Fruit fly (Drosophila melanogaster): ENCODE data around the gene CG43084.

The CG43084 gene

DNA sequence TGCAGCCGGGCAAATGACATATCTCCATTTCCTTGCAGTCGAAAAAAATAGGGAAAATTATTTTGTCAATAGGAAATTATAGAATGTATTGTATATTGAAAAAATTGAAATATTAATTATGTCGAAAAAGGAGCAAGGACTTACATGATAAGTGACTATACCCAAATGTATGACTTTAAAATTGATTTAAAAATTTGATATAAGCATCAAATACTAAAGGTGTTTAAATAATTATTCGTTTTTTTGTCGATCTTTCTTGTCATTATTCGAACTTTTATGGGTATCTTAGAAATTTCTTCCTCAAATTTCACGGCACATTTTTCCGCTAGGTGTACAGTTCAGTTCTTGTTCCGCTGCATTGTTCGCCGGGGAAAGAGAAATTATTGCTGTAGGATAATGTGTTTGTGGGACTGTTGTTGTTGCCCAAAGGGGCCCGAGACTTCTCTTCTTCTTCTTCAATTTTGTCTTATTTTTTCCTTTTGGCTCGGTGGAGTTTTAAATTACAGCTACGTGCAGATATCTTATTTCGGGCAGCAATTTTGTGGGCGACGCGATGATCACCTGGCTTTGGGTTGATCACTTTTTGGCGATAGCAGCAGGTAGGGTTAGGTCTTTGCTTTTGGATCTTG is 49.8 kb downstream of the CG43084 start (continued):
- peak; percentile 4 for TF ChIP-seq CG2116 (GFP tag; optimal IDR thresholded peaks at IDR 0.05)
- TF ChIP-seq CG14965 (GFP tag; optimal IDR thresholded peaks at IDR 0.05; ENCODE audit: borderline replicate concordance), result no peak
- TF ChIP-seq Lhr (GFP tag; optimal IDR thresholded peaks at IDR 0.05), result peak; percentile 13
- peak; percentile 53 for TF ChIP-seq CG2202 (tag; optimal IDR thresholded peaks at IDR 0.05)
- peak; percentile 42 for TF ChIP-seq CG13424 (tag; optimal IDR thresholded peaks at IDR 0.05)
- no peak for TF ChIP-seq sc (optimal IDR thresholded peaks at IDR 0.05)
- peak; percentile 58 for TF ChIP-seq sc (GFP tag; optimal IDR thresholded peaks at IDR 0.05)
- peak; percentile 14 for TF ChIP-seq stwl (tag; optimal IDR thresholded peaks at IDR 0.05)
- no peak for TF ChIP-seq Nf-YA (GFP tag; IDR thresholded peaks at IDR 0.05)
- TF ChIP-seq sens-2 (GFP tag; IDR thresholded peaks at IDR 0.05), result no peak
- no peak for TF ChIP-seq CG12236 (GFP tag; optimal IDR thresholded peaks at IDR 0.05)
- TF ChIP-seq Usf (GFP tag; optimal IDR thresholded peaks at IDR 0.05), result peak; percentile 14
- peak; percentile 26 for TF ChIP-seq Hr3 (GFP tag; optimal IDR thresholded peaks at IDR 0.05)
- no peak for TF ChIP-seq CG17568 (GFP tag; optimal IDR thresholded peaks at IDR 0.05)
- peak; percentile 27 for TF ChIP-seq CG11504 (tag; optimal IDR thresholded peaks at IDR 0.05)
- peak; percentile 57 for TF ChIP-seq CG7839 (tag; optimal IDR thresholded peaks at IDR 0.05)
- peak; percentile 39 for TF ChIP-seq trem (tag; optimal IDR thresholded peaks at IDR 0.05)
- TF ChIP-seq cwo (GFP tag; optimal IDR thresholded peaks at IDR 0.05), result no peak
- peak; percentile 40 for TF ChIP-seq CG1602 (GFP tag; optimal IDR thresholded peaks at IDR 0.05)
- no peak for TF ChIP-seq dati (GFP tag; IDR thresholded peaks at IDR 0.05)
- no peak for TF ChIP-seq H2.0 (GFP tag; IDR thresholded peaks at IDR 0.05)
- no peak for TF ChIP-seq CG5180 (GFP tag; optimal IDR thresholded peaks at IDR 0.05)
- TF ChIP-seq CG31388 (GFP tag; optimal IDR thresholded peaks at IDR 0.05), result no peak
- peak; percentile 57 for TF ChIP-seq Ssrp (tag; optimal IDR thresholded peaks at IDR 0.05)
- TF ChIP-seq CG14710 (tag; optimal IDR thresholded peaks at IDR 0.05), result peak; percentile 72
- no peak for TF ChIP-seq luna (GFP tag; optimal IDR thresholded peaks at IDR 0.05)
- no peak for TF ChIP-seq Lim3 (GFP tag; IDR thresholded peaks at IDR 0.05)
- peak; percentile 34 for TF ChIP-seq Spps (tag; optimal IDR thresholded peaks at IDR 0.05)
- TF ChIP-seq Rfx (GFP tag; IDR thresholded peaks at IDR 0.05), result no peak
- peak; percentile 20 for TF ChIP-seq CG3065 (GFP tag; optimal IDR thresholded peaks at IDR 0.05)
- no peak for TF ChIP-seq CG6765 (GFP tag; optimal IDR thresholded peaks at IDR 0.05)
- TF ChIP-seq ranshi (GFP tag; IDR thresholded peaks at IDR 0.05), result no peak
- peak; percentile 76 for TF ChIP-seq CG13775 (GFP tag; optimal IDR thresholded peaks at IDR 0.05)
- TF ChIP-seq seq (GFP tag; IDR thresholded peaks at IDR 0.05), result no peak
- TF ChIP-seq HmgD (GFP tag; optimal IDR thresholded peaks at IDR 0.05), result no peak
- no peak for TF ChIP-seq CG7928 (GFP tag; optimal IDR thresholded peaks at IDR 0.05)
- 0 out of 2 replicates have a peak, but pooled peaks have one; percentile 16 for TF ChIP-seq CG8765 (GFP tag; IDR thresholded peaks at IDR 0.05)
- no peak for TF ChIP-seq Gug (GFP tag; IDR thresholded peaks at IDR 0.05)
- peak in 1 of 3 experiments; percentile 96 for TF ChIP-seq lola (GFP tag; optimal IDR thresholded peaks at IDR 0.05)
- TF ChIP-seq Myb (GFP tag; optimal IDR thresholded peaks at IDR 0.05), result no peak
- TF ChIP-seq hkb (optimal IDR thresholded peaks at IDR 0.05), result no peak
- no peak for TF ChIP-seq hkb (GFP tag; IDR thresholded peaks at IDR 0.05)
- no peak for TF ChIP-seq NFAT (GFP tag; IDR thresholded peaks at IDR 0.05)
- TF ChIP-seq CG10462 (GFP tag; optimal IDR thresholded peaks at IDR 0.05), result peak; percentile 29
- no peak for TF ChIP-seq CG8089 (GFP tag; optimal IDR thresholded peaks at IDR 0.05)
- TF ChIP-seq CG17829 (tag; optimal IDR thresholded peaks at IDR 0.05), result peak; percentile 58
- TF ChIP-seq CoRest (tag; optimal IDR thresholded peaks at IDR 0.05), result peak; percentile 60
- no peak for TF ChIP-seq CG6854 (GFP tag; optimal IDR thresholded peaks at IDR 0.05)
- TF ChIP-seq CG18764 (GFP tag; optimal IDR thresholded peaks at IDR 0.05), result no peak
- TF ChIP-seq cas (GFP tag; IDR thresholded peaks at IDR 0.05), result no peak
- no peak for TF ChIP-seq CG33213 (GFP tag; optimal IDR thresholded peaks at IDR 0.05)

Measured in whole organism, embryonic.